Fruit fly (Drosophila melanogaster): ENCODE data around the gene CG31274.

The CG31274 gene

dm6 chr3R:16996059-16996959, 3.5 kb downstream of the CG31274 start, which contains the start of the genes EMC2A and CG3534 (continued):
- TF ChIP-seq cg (GFP tag; optimal IDR thresholded peaks at IDR 0.05), result no peak
- no peak for TF ChIP-seq hb (GFP tag; IDR thresholded peaks at IDR 0.05; ENCODE audit: partially characterized antibody)
- TF ChIP-seq slbo (GFP tag; IDR thresholded peaks at IDR 0.05), result no peak
- TF ChIP-seq CG1024 (GFP tag; IDR thresholded peaks at IDR 0.05), result no peak
- TF ChIP-seq D19B (GFP tag; optimal IDR thresholded peaks at IDR 0.05), result no peak
- no peak for TF ChIP-seq Oaz (GFP tag; IDR thresholded peaks at IDR 0.05)
- TF ChIP-seq trh (GFP tag; optimal IDR thresholded peaks at IDR 0.05), result no peak
- no peak for TF ChIP-seq CoRest (tag; optimal IDR thresholded peaks at IDR 0.05)
- TF ChIP-seq CG7357 (GFP tag; IDR thresholded peaks at IDR 0.05), result no peak
- no peak for TF ChIP-seq ken (GFP tag; IDR thresholded peaks at IDR 0.05)
- TF ChIP-seq CG14441 (GFP tag; IDR thresholded peaks at IDR 0.05), result peak; percentile 23; the same call in 1 of the 2 replicates
- TF ChIP-seq Fer3 (tag; optimal IDR thresholded peaks at IDR 0.05), result no peak
- no peak for TF ChIP-seq gce (GFP tag; IDR thresholded peaks at IDR 0.05)
- no peak for TF ChIP-seq Xbp1 (GFP tag; optimal IDR thresholded peaks at IDR 0.05)
- no peak for TF ChIP-seq CG8944 (GFP tag; optimal IDR thresholded peaks at IDR 0.05)
- no peak for TF ChIP-seq onecut (GFP tag; IDR thresholded peaks at IDR 0.05)
- no peak for TF ChIP-seq CG9817 (tag; optimal IDR thresholded peaks at IDR 0.05)
- no peak for TF ChIP-seq CG18011 (GFP tag; optimal IDR thresholded peaks at IDR 0.05)
- TF ChIP-seq CG4360 (GFP tag; IDR thresholded peaks at IDR 0.05), result no peak
- TF ChIP-seq chinmo (GFP tag; IDR thresholded peaks at IDR 0.05; ENCODE audit: partially characterized antibody), result no peak
- TF ChIP-seq CG17912 (GFP tag; optimal IDR thresholded peaks at IDR 0.05), result no peak
- no peak for TF ChIP-seq CG3407 (GFP tag; optimal IDR thresholded peaks at IDR 0.05)
- no peak for TF ChIP-seq CG10209 (GFP tag; optimal IDR thresholded peaks at IDR 0.05)
- no peak for TF ChIP-seq Mrtf (GFP tag; IDR thresholded peaks at IDR 0.05)
- TF ChIP-seq CG7928 (GFP tag; optimal IDR thresholded peaks at IDR 0.05), result no peak
- peak; percentile 17 for TF ChIP-seq MESR4 (GFP tag; optimal IDR thresholded peaks at IDR 0.05)
- TF ChIP-seq Neu2 (GFP tag; optimal IDR thresholded peaks at IDR 0.05; ENCODE audit: borderline replicate concordance), result no peak
- TF ChIP-seq pros (GFP tag; optimal IDR thresholded peaks at IDR 0.05), result no peak
- TF ChIP-seq CG5953 (GFP tag; IDR thresholded peaks at IDR 0.05), result no peak
- TF ChIP-seq klu (GFP tag; IDR thresholded peaks at IDR 0.05), result no peak
- TF ChIP-seq Kr (GFP tag; optimal IDR thresholded peaks at IDR 0.05), result no peak
- no peak for TF ChIP-seq CkIIα-i1 (GFP tag; IDR thresholded peaks at IDR 0.05)
- TF ChIP-seq H2.0 (GFP tag; IDR thresholded peaks at IDR 0.05), result no peak
- TF ChIP-seq D19A (tag; optimal IDR thresholded peaks at IDR 0.05), result peak; percentile 37
- no peak for TF ChIP-seq CG18476 (GFP tag; optimal IDR thresholded peaks at IDR 0.05)
- no peak for TF ChIP-seq sr (GFP tag; IDR thresholded peaks at IDR 0.05)
- TF ChIP-seq CG7987 (GFP tag; optimal IDR thresholded peaks at IDR 0.05), result no peak
- TF ChIP-seq CG17359 (tag; optimal IDR thresholded peaks at IDR 0.05), result peak; percentile 8
- TF ChIP-seq ftz-f1 (GFP tag; optimal IDR thresholded peaks at IDR 0.05), result no peak
- no peak for TF ChIP-seq wdn (GFP tag; IDR thresholded peaks at IDR 0.05)
- TF ChIP-seq CrebB (tag; optimal IDR thresholded peaks at IDR 0.05), result no peak
- no peak for TF ChIP-seq Dref (GFP tag; IDR thresholded peaks at IDR 0.05)
- no peak for TF ChIP-seq CG11456 (GFP tag; IDR thresholded peaks at IDR 0.05)
- no peak for TF ChIP-seq danr (GFP tag; IDR thresholded peaks at IDR 0.05)
- peak; percentile 31 for TF ChIP-seq Sry-δ (GFP tag; optimal IDR thresholded peaks at IDR 0.05)
- TF ChIP-seq CG10565 (GFP tag; optimal IDR thresholded peaks at IDR 0.05), result no peak
- no peak for TF ChIP-seq gro (GFP tag; optimal IDR thresholded peaks at IDR 0.05)
- peak; percentile 37 for TF ChIP-seq Myb (GFP tag; optimal IDR thresholded peaks at IDR 0.05)
- no peak for TF ChIP-seq fd102C (GFP tag; optimal IDR thresholded peaks at IDR 0.05)
- peak; percentile 49 for TF ChIP-seq CG18262 (tag; optimal IDR thresholded peaks at IDR 0.05)
